Fruit fly (Drosophila melanogaster): ENCODE results near the gene CG6052.

DNA sequence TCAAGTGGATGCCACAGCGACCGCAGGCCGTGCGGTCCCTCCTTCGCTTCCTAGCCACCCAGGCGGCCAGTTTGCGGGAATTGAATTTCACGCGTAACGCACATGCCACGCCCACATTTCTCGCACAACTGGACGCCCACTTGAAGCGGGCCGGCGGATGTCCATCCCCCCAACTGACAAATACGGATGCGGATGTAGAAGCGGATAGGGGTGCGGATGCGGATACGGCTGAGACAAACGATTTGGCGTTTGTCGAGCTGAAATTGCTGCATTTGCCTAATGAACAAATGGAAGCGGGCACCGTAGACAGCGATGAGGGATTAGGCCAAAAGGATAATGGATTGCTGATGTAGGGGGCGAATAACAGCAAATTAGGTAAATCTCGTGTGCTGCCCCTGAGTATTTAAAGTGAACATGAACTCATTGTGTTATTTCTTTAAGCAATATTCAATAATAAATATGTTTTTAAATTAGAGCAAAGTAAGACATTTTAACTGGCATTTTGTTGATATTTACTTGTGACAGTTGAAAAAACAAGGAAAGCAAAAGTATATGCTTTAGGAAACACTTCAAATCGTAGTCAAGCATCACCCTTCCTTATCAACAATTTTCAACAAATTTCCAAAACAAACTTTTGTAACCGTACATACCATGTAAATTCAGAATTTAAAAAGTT lies 30.0 kb upstream of the CG6052 start, which contains the start of gene CG32181:
- TF ChIP-seq CG13204 (GFP tag; optimal IDR thresholded peaks at IDR 0.05) (no peak), CG8301 (tag; optimal IDR thresholded peaks at IDR 0.05) (no peak), Snoo (tag; optimal IDR thresholded peaks at IDR 0.05) (no peak), CG15710 (tag; optimal IDR thresholded peaks at IDR 0.05) (no peak)

Data from whole organism, pupa.